Fruit fly (Drosophila melanogaster): ENCODE measurements around the gene Cpr67B.
A peak's percentile ranks its signal among the peaks of the same experiment; 100 is the strongest.

The Cpr67B gene

dm6 chr3L:9438858-9439257, 34.3 kb downstream of the Cpr67B start:
- TF ChIP-seq CG16813 (GFP tag; IDR thresholded peaks at IDR 0.05; ENCODE audit: partially characterized antibody) (0 out of 3 replicates have a peak, but pooled peaks have one; percentile 36), ind (GFP tag; optimal IDR thresholded peaks at IDR 0.05) (no peak), CG34224 (GFP tag; IDR thresholded peaks at IDR 0.05; ENCODE audit: partially characterized antibody) (no peak), CG3163 (GFP tag; optimal IDR thresholded peaks at IDR 0.05) (no peak), abd-A (tag; optimal IDR thresholded peaks at IDR 0.05) (no peak), crp (GFP tag; optimal IDR thresholded peaks at IDR 0.05) (no peak), toy (GFP tag; IDR thresholded peaks at IDR 0.05) (no peak), chinmo (GFP tag; IDR thresholded peaks at IDR 0.05; ENCODE audit: partially characterized antibody) (0 out of 4 replicates have a peak, but pooled peaks have one; percentile 29), so (GFP tag; IDR thresholded peaks at IDR 0.05) (no peak), cas (GFP tag; IDR thresholded peaks at IDR 0.05) (no peak), CG12299 (tag; optimal IDR thresholded peaks at IDR 0.05) (no peak), da (GFP tag; optimal IDR thresholded peaks at IDR 0.05) (no peak), CG7963 (GFP tag; IDR thresholded peaks at IDR 0.05; ENCODE audit: partially characterized antibody) (no peak), CG18011 (GFP tag; optimal IDR thresholded peaks at IDR 0.05) (no peak), nau (GFP tag; optimal IDR thresholded peaks at IDR 0.05) (no peak), Med (GFP tag) (peak; percentile 63), CG17385 (GFP tag; optimal IDR thresholded peaks at IDR 0.05) (no peak), Nf-YB (GFP tag; optimal IDR thresholded peaks at IDR 0.05) (no peak), CG9876 (GFP tag; optimal IDR thresholded peaks at IDR 0.05) (no peak), Ets65A (GFP tag) (peak; percentile 68), nom (GFP tag; optimal IDR thresholded peaks at IDR 0.05) (no peak), dan (GFP tag; IDR thresholded peaks at IDR 0.05) (no peak), CG4730 (GFP tag; IDR thresholded peaks at IDR 0.05) (no peak), Elba2 (GFP tag; optimal IDR thresholded peaks at IDR 0.05) (no peak), CG11504 (tag; optimal IDR thresholded peaks at IDR 0.05) (no peak), NC2α (GFP tag; optimal IDR thresholded peaks at IDR 0.05) (no peak), hb (GFP tag; IDR thresholded peaks at IDR 0.05; ENCODE audit: partially characterized antibody) (0 out of 3 replicates have a peak, but pooled peaks have one; percentile 28), CG15696 (tag; optimal IDR thresholded peaks at IDR 0.05) (no peak), Jarid2 (GFP tag; optimal IDR thresholded peaks at IDR 0.05) (no peak)

dm6 chr3L:9441907-9442479, 37.4 kb downstream of the Cpr67B start, which contains the start of the genes Bet3 and Nf-YA:
Bet3 (minus strand) TSS chr3L:9442267.
Nf-YA (minus strand) TSS chr3L:9442267.
- TF ChIP-seq chm (GFP tag; IDR thresholded peaks at IDR 0.05) (peak; percentile 53; the same call in 1 of the 2 replicates), CG10267 (tag; optimal IDR thresholded peaks at IDR 0.05) (peak; percentile 56), trh (GFP tag; optimal IDR thresholded peaks at IDR 0.05) (no peak), amos (GFP tag; IDR thresholded peaks at IDR 0.05; ENCODE audit: partially characterized antibody) (peak; percentile 91), zfh1 (GFP tag; IDR thresholded peaks at IDR 0.05) (no peak; the same call in 2 of the 3 replicates), CG4404 (GFP tag; IDR thresholded peaks at IDR 0.05) (no peak), Atf-2 (GFP tag; optimal IDR thresholded peaks at IDR 0.05) (no peak), CG7987 (GFP tag; optimal IDR thresholded peaks at IDR 0.05) (peak; percentile 35), ap (GFP tag; IDR thresholded peaks at IDR 0.05) (no peak), wdn (GFP tag; IDR thresholded peaks at IDR 0.05) (peak; percentile 26; the same call in 1 of the 2 replicates), CG13624 (GFP tag; optimal IDR thresholded peaks at IDR 0.05) (peak; percentile 71), Hand (GFP tag; optimal IDR thresholded peaks at IDR 0.05) (no peak), CG43689 (GFP tag; IDR thresholded peaks at IDR 0.05) (no peak), Rx (GFP tag; IDR thresholded peaks at IDR 0.05) (0 out of 2 replicates have a peak, but pooled peaks have one; percentile 33), croc (GFP tag; conservative IDR thresholded peaks at IDR 0.05) (no peak; the same call in 2 of the 3 replicates), p53 (GFP tag; optimal IDR thresholded peaks at IDR 0.05) (peak; percentile 21), CG10543 (GFP tag; optimal IDR thresholded peaks at IDR 0.05) (peak; percentile 36), CG8388 (GFP tag; optimal IDR thresholded peaks at IDR 0.05) (peak; percentile 21), chinmo (GFP tag; IDR thresholded peaks at IDR 0.05; ENCODE audit: partially characterized antibody) (0 out of 4 replicates have a peak, but pooled peaks have one; percentile 46), ara (GFP tag; IDR thresholded peaks at IDR 0.05) (peak; percentile 55; the same call in 1 of the 2 replicates), CG13775 (GFP tag; optimal IDR thresholded peaks at IDR 0.05) (peak; percentile 49)
